Worm (Caenorhabditis elegans): ENCODE data around the gene dsl-7.

DNA sequence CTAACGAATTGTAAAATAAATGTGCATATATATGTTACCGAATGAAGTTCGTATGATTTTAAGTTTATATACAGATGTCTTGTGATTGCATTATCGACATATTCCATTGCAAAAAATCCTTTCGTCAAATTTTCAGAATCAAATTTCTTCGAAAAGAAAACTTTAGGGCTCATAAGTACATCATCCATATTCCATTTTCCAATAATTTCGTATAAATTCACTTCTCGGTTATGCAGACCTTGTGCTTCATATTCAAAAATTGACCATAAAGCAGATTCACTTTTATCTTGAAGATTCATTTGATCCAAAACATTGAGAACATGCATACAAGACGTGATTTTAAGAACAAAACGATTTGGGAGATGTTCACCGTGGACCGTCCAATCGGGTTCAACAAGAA is 49.6 kb upstream of the dsl-7 start:
- TF ChIP-seq unc-62 (GFP tag; optimal IDR thresholded peaks at IDR 0.05) = no peak
- TF ChIP-seq snpc-4 (GFP tag; optimal IDR thresholded peaks at IDR 0.05) = no peak
- TF ChIP-seq snpc-4 (tag; optimal IDR thresholded peaks at IDR 0.05) = no peak
- TF ChIP-seq pha-4 (tag; optimal IDR thresholded peaks at IDR 0.05) = no peak
- TF ChIP-seq ztf-25 (GFP tag; IDR thresholded peaks at IDR 0.05) = no peak
- TF ChIP-seq mxl-1 (tag; optimal IDR thresholded peaks at IDR 0.05) = no peak
- no peak for TF ChIP-seq sdz-38 (tag; optimal IDR thresholded peaks at IDR 0.05)
- no peak for TF ChIP-seq hmg-20 (GFP tag; IDR thresholded peaks at IDR 0.05)
- TF ChIP-seq F57C9.4 (tag; optimal IDR thresholded peaks at IDR 0.05) = no peak
- TF ChIP-seq ceh-100 (GFP tag; IDR thresholded peaks at IDR 0.05) = no peak
- TF ChIP-seq F52B5.7 (tag; optimal IDR thresholded peaks at IDR 0.05) = no peak
- TF ChIP-seq let-526 (GFP tag; IDR thresholded peaks at IDR 0.05) = no peak
- no peak for TF ChIP-seq ama-1 (optimal IDR thresholded peaks at IDR 0.05)
- no peak for TF ChIP-seq ama-1 (GFP tag; optimal IDR thresholded peaks at IDR 0.05)

All from whole organism, young adult.